Fruit fly (Drosophila melanogaster) whole organism, embryonic: ENCODE results near the gene Srg3.

ENCODE experiments used
- Bteb2 ChIP-seq: fragments of 200-800 bp; sonication (Bioruptor generic); optimal IDR thresholded peaks from 2 replicates; lab custom pipeline; 2016; ENCODE audit warnings: missing biosample characterization, missing genetic modification characterization
- CG10543 ChIP-seq: fragments of 200-800 bp; sonication (Bioruptor generic); optimal IDR thresholded peaks from 3 replicates; lab custom pipeline; 2017; ENCODE audit warnings: missing biosample characterization, mild to moderate bottlenecking, missing genetic modification characterization, moderate library complexity
- CG10959 ChIP-seq: fragments of 200-800 bp; sonication (Bioruptor generic); IDR thresholded peaks from 2 replicates; pipeline ENCODE4 v1.3.6; 2022; ENCODE audit warnings: missing biosample characterization, missing genetic modification characterization
- CG10979 ChIP-seq: fragments of 200-800 bp; sonication (Bioruptor generic); optimal IDR thresholded peaks from 2 replicates; lab custom pipeline; 2018; ENCODE audit warnings: missing biosample characterization, mild to moderate bottlenecking, missing genetic modification characterization, moderate library complexity
- CG11085 ChIP-seq: fragments of 200-800 bp; sonication (Bioruptor generic); IDR thresholded peaks from 2 replicates; pipeline ENCODE4 v1.3.6; 2022; ENCODE audit warnings: missing biosample characterization, missing genetic modification characterization
- CG11456 ChIP-seq: fragments of 200-800 bp; sonication (Bioruptor generic); IDR thresholded peaks from 3 replicates; pipeline ENCODE4 v1.3.6; 2022; ENCODE audit warnings: missing biosample characterization, missing genetic modification characterization
- CG12769 ChIP-seq: fragments of 200-800 bp; sonication (Bioruptor generic); optimal IDR thresholded peaks from 2 replicates; lab custom pipeline; 2019; ENCODE audit warnings: missing biosample characterization, mild to moderate bottlenecking, missing genetic modification characterization, moderate library complexity
- CG15696 ChIP-seq: fragments of 200-800 bp; sonication (Bioruptor generic); optimal IDR thresholded peaks from 2 replicates; lab custom pipeline; 2019; ENCODE audit warnings: missing biosample characterization, mild to moderate bottlenecking, missing genetic modification characterization, moderate library complexity
- CG3838 ChIP-seq: fragments of 200-800 bp; sonication (Bioruptor generic); optimal IDR thresholded peaks from 3 replicates; lab custom pipeline; 2016; ENCODE audit warnings: missing biosample characterization, missing genetic modification characterization
- CG4282 ChIP-seq: fragments of 200-800 bp; sonication (Bioruptor generic); optimal IDR thresholded peaks from 2 replicates; lab custom pipeline; 2016; ENCODE audit warnings: missing biosample characterization, missing genetic modification characterization
- CG4328 ChIP-seq: fragments of 200-800 bp; sonication (Bioruptor generic); optimal IDR thresholded peaks from 3 replicates; lab custom pipeline; 2017; ENCODE audit warnings: missing biosample characterization, missing genetic modification reagents, missing genetic modification characterization
- CG4360 ChIP-seq: fragments of 200-800 bp; sonication (Bioruptor generic); IDR thresholded peaks from 2 replicates; pipeline ENCODE4 v1.3.6; 2022; ENCODE audit warnings: missing biosample characterization, missing genetic modification characterization
- CG6683 ChIP-seq: fragments of 200-800 bp; sonication (Bioruptor generic); optimal IDR thresholded peaks from 2 replicates; lab custom pipeline; 2017; ENCODE audit warnings: missing biosample characterization, mild to moderate bottlenecking, missing genetic modification characterization, missing genetic modification reagents
- CG6689 ChIP-seq: fragments of 200-800 bp; sonication (Bioruptor generic); IDR thresholded peaks from 2 replicates; pipeline ENCODE4 v1.3.6; 2022; ENCODE audit warnings: missing biosample characterization, missing genetic modification characterization
- CG7928 ChIP-seq: fragments of 200-800 bp; sonication (Bioruptor generic); optimal IDR thresholded peaks from 2 replicates; lab custom pipeline; 2017; ENCODE audit warnings: missing biosample characterization, mild to moderate bottlenecking, missing genetic modification characterization
- CG8281 ChIP-seq: fragments of 200-800 bp; sonication (Bioruptor generic); optimal IDR thresholded peaks from 2 replicates; lab custom pipeline; 2018; ENCODE audit warnings: missing biosample characterization, mild to moderate bottlenecking, missing genetic modification characterization, moderate library complexity
- CG9609 ChIP-seq: fragments of 200-800 bp; sonication (Bioruptor generic); optimal IDR thresholded peaks from 3 replicates; lab custom pipeline; 2016; ENCODE audit warnings: missing biosample characterization, missing genetic modification characterization
- Dbx ChIP-seq: fragments of 200-800 bp; sonication (Bioruptor generic); IDR thresholded peaks from 3 replicates; pipeline ENCODE4 v1.3.6; 2022; ENCODE audit warnings: missing biosample characterization, missing genetic modification characterization
- Dip2 ChIP-seq: fragments of 200-800 bp; sonication (Bioruptor generic); IDR thresholded peaks from 2 replicates; pipeline ENCODE4 v1.3.6; 2022; ENCODE audit warnings: missing biosample characterization, missing genetic modification characterization
- Ets97D ChIP-seq: fragments of 200-800 bp; sonication (Bioruptor generic); optimal IDR thresholded peaks from 3 replicates; lab custom pipeline; 2016; ENCODE audit warnings: missing biosample characterization, missing genetic modification characterization
- Fer3 ChIP-seq: fragments of 200-800 bp; sonication (Bioruptor generic); optimal IDR thresholded peaks from 2 replicates; lab custom pipeline; 2018; ENCODE audit warnings: missing biosample characterization, mild to moderate bottlenecking, missing genetic modification characterization, moderate library complexity
- Hsf ChIP-seq: fragments of 200-800 bp; sonication (Bioruptor generic); optimal IDR thresholded peaks from 3 replicates; lab custom pipeline; 2016; ENCODE audit warnings: missing biosample characterization, missing genetic modification characterization
- Lim3 ChIP-seq: fragments of 200-800 bp; sonication (Bioruptor generic); IDR thresholded peaks from 2 replicates; pipeline ENCODE4 v1.3.6; 2022; ENCODE audit warnings: missing biosample characterization, missing genetic modification characterization
- NC2α ChIP-seq: fragments of 200-800 bp; sonication (Bioruptor generic); optimal IDR thresholded peaks from 2 replicates; lab custom pipeline; 2016; ENCODE audit warnings: missing biosample characterization, missing genetic modification characterization
- Oaz ChIP-seq: fragments of 200-800 bp; sonication (Bioruptor generic); IDR thresholded peaks from 2 replicates; pipeline ENCODE4 v1.3.6; 2022; ENCODE audit warnings: missing biosample characterization, missing genetic modification characterization
- Optix ChIP-seq: fragments of 200-800 bp; sonication (Bioruptor generic); IDR thresholded peaks from 3 replicates; pipeline ENCODE4 v1.3.6; 2022; ENCODE audit warnings: missing biosample characterization, missing genetic modification characterization
- Pdp1 ChIP-seq, 2 experiments: fragments of 200-800 bp; sonication (Bioruptor generic); optimal IDR thresholded peaks; 3 replicates each; lab custom pipeline; 2016; ENCODE audit warnings: missing biosample characterization in 2 of 2, missing genetic modification characterization in 2 of 2, mild to moderate bottlenecking in 1 of 2, moderate library complexity in 1 of 2
- Rfx ChIP-seq: fragments of 200-800 bp; sonication (Bioruptor generic); IDR thresholded peaks from 2 replicates; pipeline ENCODE4 v1.3.6; 2022; ENCODE audit warnings: missing biosample characterization, missing genetic modification characterization
- Taf1 ChIP-seq: fragments of 200-800 bp; sonication (Bioruptor generic); IDR thresholded peaks from 2 replicates; pipeline ENCODE4 v1.3.6; 2022; ENCODE audit warnings: missing biosample characterization, missing genetic modification characterization
- ab ChIP-seq: fragments of 200-800 bp; sonication (Bioruptor generic); optimal IDR thresholded peaks from 2 replicates; lab custom pipeline; 2016; ENCODE audit warnings: missing biosample characterization, missing genetic modification characterization
- abd-A ChIP-seq: fragments of 200-800 bp; sonication (Bioruptor generic); optimal IDR thresholded peaks from 3 replicates; lab custom pipeline; 2019; ENCODE audit warnings: missing biosample characterization, mild to moderate bottlenecking, missing genetic modification characterization, moderate library complexity
- al ChIP-seq: fragments of 200-800 bp; sonication (Bioruptor generic); IDR thresholded peaks from 2 replicates; pipeline ENCODE4 v1.3.6; 2022; ENCODE audit warnings: missing biosample characterization, missing genetic modification characterization
- az2 ChIP-seq: fragments of 200-800 bp; sonication (Bioruptor generic); optimal IDR thresholded peaks from 3 replicates; lab custom pipeline; 2016; ENCODE audit warnings: missing biosample characterization, missing genetic modification characterization
- cg ChIP-seq: fragments of 200-800 bp; sonication (Bioruptor generic); optimal IDR thresholded peaks from 3 replicates; lab custom pipeline; 2019; ENCODE audit warnings: missing biosample characterization, mild to moderate bottlenecking, missing genetic modification characterization, moderate library complexity
- croc ChIP-seq: fragments of 200-800 bp; sonication (Bioruptor generic); conservative IDR thresholded peaks from 3 replicates; pipeline ENCODE4 v1.3.6; 2022; ENCODE audit warnings: missing biosample characterization, missing genetic modification characterization
- fd3F ChIP-seq: fragments of 200-800 bp; sonication (Bioruptor generic); optimal IDR thresholded peaks from 2 replicates; lab custom pipeline; 2018; ENCODE audit warnings: missing biosample characterization, mild to moderate bottlenecking, missing genetic modification characterization, moderate library complexity
- fd96Cb ChIP-seq: fragments of 200-800 bp; sonication (Bioruptor generic); optimal IDR thresholded peaks from 2 replicates; lab custom pipeline; 2018; ENCODE audit warnings: missing biosample characterization, mild to moderate bottlenecking, missing genetic modification characterization, moderate library complexity
- h ChIP-seq: fragments of >200 bp; optimal IDR thresholded peaks from 2 replicates; lab custom pipeline; 2017
- ind ChIP-seq: fragments of 200-800 bp; sonication (Bioruptor generic); optimal IDR thresholded peaks from 3 replicates; lab custom pipeline; 2016; ENCODE audit warnings: missing biosample characterization, missing genetic modification characterization
- insv ChIP-seq, 2 experiments: fragments of 200-800 bp; sonication (Bioruptor generic); optimal IDR thresholded peaks; 3 replicates each; lab custom pipeline; 2016 to 2018; ENCODE audit warnings: missing biosample characterization in 2 of 2, missing genetic modification characterization in 2 of 2
- ken ChIP-seq: fragments of 200-800 bp; sonication (Bioruptor generic); IDR thresholded peaks from 3 replicates; pipeline ENCODE4 v1.3.6; 2022; ENCODE audit warnings: missing biosample characterization, missing genetic modification characterization
- lmd ChIP-seq: fragments of 200-800 bp; sonication (Bioruptor generic); IDR thresholded peaks from 2 replicates; pipeline ENCODE4 v1.3.6; 2022; ENCODE audit warnings: missing biosample characterization, missing genetic modification characterization
- luna ChIP-seq: fragments of 200-800 bp; sonication (Bioruptor generic); optimal IDR thresholded peaks from 2 replicates; lab custom pipeline; 2016; ENCODE audit warnings: missing biosample characterization, missing genetic modification characterization
- pb ChIP-seq: fragments of 200-800 bp; sonication (Bioruptor generic); optimal IDR thresholded peaks from 3 replicates; lab custom pipeline; 2016; ENCODE audit warnings: missing biosample characterization, missing genetic modification characterization
- pfk ChIP-seq: fragments of 200-800 bp; sonication (Bioruptor generic); optimal IDR thresholded peaks from 2 replicates; lab custom pipeline; 2018; ENCODE audit warnings: missing biosample characterization, mild to moderate bottlenecking, missing genetic modification characterization, moderate library complexity
- pho ChIP-seq: fragments of 200-800 bp; sonication (Bioruptor generic); optimal IDR thresholded peaks from 2 replicates; lab custom pipeline; 2016; ENCODE audit warnings: missing biosample characterization, missing genetic modification characterization
- so ChIP-seq: fragments of 200-800 bp; sonication (Bioruptor generic); IDR thresholded peaks from 3 replicates; pipeline ENCODE4 v1.3.6; 2022; ENCODE audit warnings: missing biosample characterization, missing genetic modification characterization
- toy ChIP-seq: fragments of 200-800 bp; sonication (Bioruptor generic); IDR thresholded peaks from 2 replicates; pipeline ENCODE4 v1.3.6; 2022; ENCODE audit warnings: missing biosample characterization, missing genetic modification characterization
- twi ChIP-seq: fragments of 200-800 bp; optimal IDR thresholded peaks from 2 replicates; lab custom pipeline; 2019; ENCODE audit warnings: missing biosample characterization, mild to moderate bottlenecking, missing genetic modification characterization, moderate library complexity
- tx ChIP-seq: fragments of 200-800 bp; sonication (Bioruptor generic); optimal IDR thresholded peaks from 2 replicates; lab custom pipeline; 2016; ENCODE audit warnings: missing biosample characterization, missing genetic modification characterization
- vnd ChIP-seq: fragments of 200-800 bp; sonication (Bioruptor generic); IDR thresholded peaks from 3 replicates; pipeline ENCODE4 v1.3.6; 2022; ENCODE audit warnings: missing biosample characterization, missing genetic modification characterization; ENCODE audit not compliant: partially characterized antibody

Gene Srg3

dm6 chr3L:9462247-9462769 lies 19.3 kb downstream of the Srg3 start (continued):
- TF ChIP-seq pb (GFP tag; lab: Kevin White, UChicago) (peak; percentile 40), Hsf (GFP tag; lab: Kevin White, UChicago) (peak; percentile 86), fd3F (GFP tag; lab: Kevin White, UChicago) (peak; percentile 76), ken (GFP tag; lab: Robert Waterston, UW) (peak; percentile 43; the same call in 1 of the 3 replicates), pho (GFP tag; lab: Kevin White, UChicago) (peak; percentile 81), Oaz (GFP tag; lab: Robert Waterston, UW) (peak; percentile 59), Pdp1 (GFP tag; optimal IDR thresholded peaks at IDR 0.05; lab: Kevin White, UChicago) (peak; percentile 74 to 98), toy (GFP tag; lab: Robert Waterston, UW) (no peak), al (GFP tag; lab: Robert Waterston, UW) (peak; percentile 53; the same call in 1 of the 2 replicates), Dbx (GFP tag; lab: Robert Waterston, UW) (peak; percentile 74; the same call in 2 of the 3 replicates), CG3838 (peak; percentile 24), h (no peak), az2 (GFP tag; lab: Kevin White, UChicago) (peak; percentile 84), insv (GFP tag; optimal IDR thresholded peaks at IDR 0.05; lab: Kevin White, UChicago) (peak in 1 of 2 experiments; percentile 63), croc (peak; percentile 59), CG4282 (GFP tag; lab: Kevin White, UChicago) (no peak), Dip2 (GFP tag; lab: Robert Waterston, UW) (no peak), ab (GFP tag; lab: Kevin White, UChicago) (no peak), luna (GFP tag; lab: Kevin White, UChicago) (peak; percentile 36), so (GFP tag; lab: Robert Waterston, UW) (peak; percentile 55; the same call in 1 of the 3 replicates), NC2α (GFP tag; lab: Kevin White, UChicago) (peak; percentile 68), Optix (GFP tag; lab: Robert Waterston, UW) (no peak), CG12769 (tag; lab: Kevin White, UChicago) (peak; percentile 52), fd96Cb (peak; percentile 90), CG15696 (tag; lab: Kevin White, UChicago) (peak; percentile 90), CG7928 (GFP tag; lab: Kevin White, UChicago) (peak; percentile 25), CG6689 (GFP tag; lab: Robert Waterston, UW) (peak; percentile 82), CG9609 (GFP tag; lab: Kevin White, UChicago) (peak; percentile 42), ind (peak; percentile 65), twi (tag; lab: Kevin White, UChicago) (peak; percentile 68), CG4328 (GFP tag; lab: Kevin White, UChicago) (peak; percentile 88), CG4360 (peak; percentile 81), cg (GFP tag; lab: Kevin White, UChicago) (no peak), lmd (GFP tag; lab: Robert Waterston, UW) (peak; percentile 72), Ets97D (GFP tag; lab: Kevin White, UChicago) (peak; percentile 45), CG8281 (peak; percentile 74), Rfx (GFP tag; lab: Robert Waterston, UW) (peak; percentile 82), CG11456 (GFP tag; lab: Robert Waterston, UW) (no peak), Fer3 (peak; percentile 89), CG6683 (GFP tag; lab: Kevin White, UChicago) (peak; percentile 84), Taf1 (GFP tag; lab: Robert Waterston, UW) (no peak), vnd (no peak), Bteb2 (GFP tag; lab: Kevin White, UChicago) (peak; percentile 76), CG10979 (tag; lab: Kevin White, UChicago) (peak; percentile 96), abd-A (tag; lab: Kevin White, UChicago) (peak; percentile 32), CG10959 (GFP tag; lab: Robert Waterston, UW) (peak; percentile 66), CG10543 (GFP tag; lab: Kevin White, UChicago) (peak; percentile 79), tx (GFP tag; lab: Kevin White, UChicago) (peak; percentile 59), CG11085 (GFP tag; lab: Robert Waterston, UW) (peak; percentile 45; the same call in 1 of the 2 replicates), pfk (GFP tag; lab: Kevin White, UChicago) (no peak), Lim3 (GFP tag; lab: Robert Waterston, UW) (no peak)
